Worm (Caenorhabditis elegans) whole organism, early embryonic: ENCODE data around the gene ZK250.2.
"Not testable (repeated sequence)": the region's sequence is repeated elsewhere in the genome, so short reads cannot be mapped to it uniquely, and the experiment has no call there.

ENCODE experiments used
- B0310.2 ChIP-seq: sonication (generic microtip); optimal IDR thresholded peaks from 2 replicates; lab custom pipeline; 2016; ENCODE audit warnings: mild to moderate bottlenecking, missing genetic modification characterization, missing compliant biosample characterization
- F13C5.2 ChIP-seq: sonication (generic microtip); optimal IDR thresholded peaks from 2 replicates; lab custom pipeline; 2017; ENCODE audit warnings: mild to moderate bottlenecking, missing genetic modification characterization, inconsistent platforms, missing compliant biosample characterization
- aly-1 ChIP-seq: sonication (generic microtip); optimal IDR thresholded peaks from 2 replicates; lab custom pipeline; 2016; ENCODE audit warnings: missing genetic modification characterization, missing compliant biosample characterization
- ama-1 ChIP-seq: fragments of 150-350 bp; optimal IDR thresholded peaks from 2 replicates; lab custom pipeline; 2014
- ceh-13 ChIP-seq: fragments of 200-800 bp; sonication (Bioruptor generic); optimal IDR thresholded peaks from 2 replicates; lab custom pipeline; 2018; ENCODE audit warnings: mild to moderate bottlenecking, missing genetic modification characterization, missing compliant biosample characterization
- ceh-36 ChIP-seq: sonication (generic microtip); optimal IDR thresholded peaks from 2 replicates; lab custom pipeline; 2016; ENCODE audit warnings: missing genetic modification characterization, inconsistent platforms, missing compliant biosample characterization
- ets-7 ChIP-seq: sonication (generic microtip); optimal IDR thresholded peaks from 2 replicates; lab custom pipeline; 2016; ENCODE audit warnings: missing genotype, missing genetic modification characterization, missing compliant biosample characterization
- flt-1 ChIP-seq: fragments of 200-800 bp; sonication (Bioruptor generic); IDR thresholded peaks from 2 replicates; pipeline ENCODE4 v1.3.6; 2022; ENCODE audit warnings: missing genetic modification characterization, missing compliant biosample characterization
- hmbx-1 ChIP-seq: sonication (generic microtip); optimal IDR thresholded peaks from 2 replicates; lab custom pipeline; 2016; ENCODE audit warnings: mild to moderate bottlenecking, missing genetic modification characterization, missing compliant biosample characterization
- hmg-4 ChIP-seq: fragments of 200-800 bp; sonication (Bioruptor generic); optimal IDR thresholded peaks from 2 replicates; lab custom pipeline; 2018; ENCODE audit warnings: mild to moderate bottlenecking, missing genetic modification characterization, missing compliant biosample characterization
- hnd-1 ChIP-seq: sonication (generic microtip); optimal IDR thresholded peaks from 2 replicates; lab custom pipeline; 2016; ENCODE audit warnings: missing genetic modification characterization, missing compliant biosample characterization
- pes-1 ChIP-seq: fragments of 200-800 bp; sonication (Bioruptor generic); IDR thresholded peaks from 2 replicates; pipeline ENCODE4 v1.3.6; 2022; ENCODE audit warnings: missing genetic modification reagents, missing genetic modification characterization, missing compliant biosample characterization
- scrt-1 ChIP-seq: fragments of 200-800 bp; sonication (Bioruptor generic); IDR thresholded peaks from 2 replicates; pipeline ENCODE4 v1.3.6; 2022; ENCODE audit warnings: missing genetic modification characterization, missing compliant biosample characterization
- sea-1 ChIP-seq: fragments of 200-800 bp; sonication (Bioruptor generic); conservative IDR thresholded peaks from 2 replicates; pipeline ENCODE4 v1.3.6; 2022; ENCODE audit warnings: missing genetic modification characterization, missing compliant biosample characterization
- tbx-11 ChIP-seq: fragments of 200-800 bp; sonication (Bioruptor generic); IDR thresholded peaks from 2 replicates; pipeline ENCODE4 v1.3.6; 2022; ENCODE audit warnings: missing genetic modification characterization, missing compliant biosample characterization
- tbx-37 ChIP-seq: fragments of 200-800 bp; sonication (Bioruptor generic); conservative IDR thresholded peaks from 2 replicates; pipeline ENCODE4 v1.3.6; 2022; ENCODE audit warnings: missing genetic modification reagents, missing genetic modification characterization, missing compliant biosample characterization
- tra-4 ChIP-seq: sonication (generic microtip); optimal IDR thresholded peaks from 2 replicates; lab custom pipeline; 2017; ENCODE audit warnings: missing genetic modification characterization, missing compliant biosample characterization

The ZK250.2 gene

DNA sequence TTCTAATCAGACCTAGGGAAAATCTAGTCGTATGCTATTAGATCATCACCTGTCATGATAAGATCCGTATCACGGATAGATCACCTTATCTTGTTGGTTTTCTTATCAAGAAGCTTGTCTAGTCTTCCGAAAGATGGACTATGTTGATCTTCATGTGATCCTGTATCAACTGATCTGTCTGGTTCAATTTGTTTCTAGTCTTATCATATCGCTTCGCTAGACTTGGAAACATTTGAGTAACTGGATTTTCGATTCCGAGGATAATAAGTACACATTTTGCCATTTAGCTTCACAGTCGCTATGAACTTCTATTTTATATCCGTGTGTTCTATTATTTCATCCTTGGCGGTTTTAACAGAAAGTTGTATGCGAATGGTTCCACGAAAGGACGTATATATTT, at the start of gene ZK250.2:
Gene ZK250.2 (plus strand): TSS at position 301 of the 400 bp plus-strand sequence.
- not testable (repeated sequence) for TF ChIP-seq tbx-37 (GFP tag; lab: Robert Waterston, UW); ama-1; scrt-1

DNA sequence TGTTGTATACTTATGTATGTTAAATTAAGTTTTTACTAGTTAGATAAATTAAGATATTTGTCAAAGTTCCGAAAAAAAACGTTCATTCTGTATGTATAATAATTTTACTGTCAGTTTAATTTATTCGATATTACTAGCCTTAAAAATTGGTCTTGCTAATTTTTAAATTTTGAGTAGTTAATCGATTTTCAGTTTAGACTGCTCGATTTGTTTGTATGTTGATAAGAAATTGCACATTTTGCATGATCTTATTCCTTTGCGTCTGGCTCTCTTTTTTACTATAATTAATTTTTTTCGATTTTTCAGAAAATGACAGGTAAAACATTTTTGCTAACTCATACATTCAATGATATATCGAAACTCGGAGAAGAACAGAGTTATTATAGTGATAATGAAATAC, 48.6 kb upstream of the ZK250.2 start, which contains the start of gene math-24:
Gene math-24 (plus strand): TSS at position 301 of the 400 bp plus-strand sequence.
- TF ChIP-seq B0310.2 (no peak), hmbx-1 (tag; lab: Kevin White, UChicago) (no peak), ama-1 (no peak), scrt-1 (no peak), hmg-4 (GFP tag; lab: Kevin White, UChicago) (no peak), F13C5.2 (no peak), ets-7 (no peak), ceh-36 (no peak), sea-1 (GFP tag; lab: Robert Waterston, UW) (no peak), tbx-11 (GFP tag; lab: Robert Waterston, UW) (no peak)

- TF ChIP-seq F13C5.2 (no peak), ets-7 (no peak), pes-1 (no peak), sea-1 (GFP tag; lab: Robert Waterston, UW) (no peak), hmbx-1 (tag; lab: Kevin White, UChicago) (no peak), scrt-1 (no peak), hnd-1 (tag; lab: Kevin White, UChicago) (no peak), tra-4 (no peak), ceh-36 (no peak), tbx-37 (GFP tag; lab: Robert Waterston, UW) (no peak), aly-1 (tag; lab: Kevin White, UChicago) (no peak), ceh-13 (GFP tag; lab: Kevin White, UChicago) (no peak), hmg-4 (GFP tag; lab: Kevin White, UChicago) (no peak), flt-1 (GFP tag; lab: Robert Waterston, UW) (no peak), ama-1 (no peak), B0310.2 (no peak), tbx-11 (GFP tag; lab: Robert Waterston, UW) (no peak)
Observed at ce11 chrII:1901981-1902380, 46.5 kb upstream of the ZK250.2 start, which contains the start of gene math-23. math-23 (plus strand) TSS chrII:1902281.

DNA sequence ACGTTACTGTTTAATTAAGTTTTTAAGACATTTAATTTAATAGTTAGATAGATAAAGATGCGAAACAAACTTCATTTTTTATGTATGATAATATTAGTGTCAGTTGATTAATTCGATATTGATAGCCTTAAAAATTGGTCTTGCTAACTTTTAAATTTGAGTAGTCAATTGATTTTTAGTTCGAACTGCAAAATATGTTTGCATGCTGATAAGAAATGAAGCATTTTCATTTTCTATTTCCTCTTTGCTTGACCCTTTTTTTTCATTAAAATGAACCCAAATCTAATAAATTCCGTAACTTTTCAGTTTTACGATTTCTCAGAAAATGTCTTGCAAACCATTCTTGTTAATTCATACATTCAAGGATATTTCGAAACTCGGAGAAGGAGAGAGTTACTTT, 43.4 kb upstream of the ZK250.2 start, which contains the start of gene math-22:
Gene math-22 (plus strand): TSS at position 301 of the 400 bp plus-strand sequence.
- no peak for TF ChIP-seq hmbx-1 (tag; lab: Kevin White, UChicago)

DNA sequence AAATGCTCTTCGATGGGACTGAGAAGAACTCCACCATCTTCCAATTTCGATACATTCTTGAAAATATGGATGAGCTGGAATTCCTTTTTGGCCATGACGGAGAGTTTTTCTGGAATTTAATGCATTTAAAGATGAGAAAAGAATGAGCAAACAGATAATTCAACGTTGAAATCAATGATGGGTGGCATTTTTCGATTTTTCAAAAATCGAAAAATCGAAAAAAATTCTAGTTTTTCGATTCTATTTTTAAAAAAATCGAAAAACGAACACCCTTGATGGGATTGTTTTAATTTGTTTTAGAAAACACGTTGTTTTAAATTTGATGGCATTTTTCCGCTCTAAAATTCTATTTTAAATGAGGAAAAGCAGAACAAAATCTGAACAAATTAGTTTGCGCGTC, 35.8 kb upstream of the ZK250.2 start, which contains the start of gene math-31:
Gene math-31 (minus strand): TSS at position 101 of the 400 bp plus-strand sequence.
- TF ChIP-seq aly-1 (tag; lab: Kevin White, UChicago), result no peak
- no peak for TF ChIP-seq F13C5.2
- TF ChIP-seq hmg-4 (GFP tag; lab: Kevin White, UChicago), result no peak
- TF ChIP-seq flt-1 (GFP tag; lab: Robert Waterston, UW), result no peak
- TF ChIP-seq ceh-36, result no peak
- no peak for TF ChIP-seq pes-1
- TF ChIP-seq scrt-1, result no peak
- TF ChIP-seq tbx-37 (GFP tag; lab: Robert Waterston, UW), result no peak
- TF ChIP-seq tra-4, result no peak
- TF ChIP-seq tbx-11 (GFP tag; lab: Robert Waterston, UW), result no peak
- TF ChIP-seq hnd-1 (tag; lab: Kevin White, UChicago), result no peak

- TF ChIP-seq hmg-4 (GFP tag; lab: Kevin White, UChicago), result no peak
Observed at ce11 chrII:1917862-1918261, 30.6 kb upstream of the ZK250.2 start, which contains the start of gene bath-4. bath-4 (minus strand) TSS chrII:1917962.

DNA sequence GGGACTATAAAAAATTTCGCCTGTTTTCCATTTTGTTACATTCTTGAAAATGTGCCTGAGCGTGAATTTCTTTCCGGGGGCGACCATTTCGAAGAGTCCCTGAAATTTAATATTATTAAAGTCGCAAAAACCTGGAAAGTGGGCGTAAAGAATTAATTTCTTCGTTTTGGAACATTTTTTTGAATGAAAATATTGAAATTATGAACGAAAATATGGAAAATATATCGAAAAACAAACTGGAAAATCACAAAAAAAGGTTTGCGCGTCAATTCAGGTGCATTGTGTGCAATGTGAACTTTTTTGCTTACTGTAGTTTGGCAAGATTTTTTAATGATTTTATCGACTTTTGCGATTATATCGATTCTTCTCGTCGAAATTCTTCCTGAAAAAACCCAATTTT, 27.5 kb upstream of the ZK250.2 start, which contains the start of gene bath-7:
Gene bath-7 (minus strand): TSS at position 101 of the 400 bp plus-strand sequence.
- TF ChIP-seq ceh-13 (GFP tag; lab: Kevin White, UChicago) (no peak), ceh-36 (no peak), tra-4 (no peak), sea-1 (GFP tag; lab: Robert Waterston, UW) (no peak), F13C5.2 (no peak), tbx-11 (GFP tag; lab: Robert Waterston, UW) (no peak), hmg-4 (GFP tag; lab: Kevin White, UChicago) (no peak), tbx-37 (GFP tag; lab: Robert Waterston, UW) (no peak), hmbx-1 (tag; lab: Kevin White, UChicago) (no peak), B0310.2 (no peak), hnd-1 (tag; lab: Kevin White, UChicago) (no peak), scrt-1 (no peak), ama-1 (no peak), ets-7 (no peak), flt-1 (GFP tag; lab: Robert Waterston, UW) (no peak), aly-1 (tag; lab: Kevin White, UChicago) (no peak), pes-1 (no peak)

DNA sequence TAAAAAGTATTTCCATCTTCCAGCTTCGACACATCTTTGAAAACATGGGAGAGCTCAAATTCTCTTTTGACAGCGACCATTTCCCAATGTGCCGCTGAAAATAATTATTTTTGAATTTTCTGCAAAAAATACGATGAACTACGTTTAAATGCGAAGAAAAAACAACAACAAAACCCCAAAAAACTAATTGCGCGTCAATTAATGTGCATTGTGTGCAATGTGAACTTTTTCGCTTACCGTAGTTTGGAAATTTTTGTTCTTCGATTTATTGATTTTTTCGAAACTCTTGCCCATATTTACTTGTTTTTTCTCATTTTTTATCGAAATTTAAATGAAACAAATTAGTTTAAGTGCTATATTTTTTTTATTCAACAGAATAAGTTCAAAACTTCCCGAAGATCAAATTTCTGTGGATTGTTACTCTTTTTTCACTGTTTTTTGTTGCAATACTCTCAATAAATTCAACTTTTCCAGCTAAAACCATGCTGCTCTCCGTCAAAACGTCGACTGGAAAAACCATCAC, 25.8 kb upstream of the ZK250.2 start, which contains the start of the genes bath-2 and F52C6.4:
Gene bath-2 (minus strand): TSS at position 101 of the 523 bp plus-strand sequence.
Gene F52C6.4 (plus strand): TSS at position 473 of the 523 bp plus-strand sequence.
- no peak for TF ChIP-seq ets-7
- TF ChIP-seq tbx-11 (GFP tag; lab: Robert Waterston, UW), result no peak
- TF ChIP-seq scrt-1, result no peak
- no peak for TF ChIP-seq F13C5.2
- no peak for TF ChIP-seq aly-1 (tag; lab: Kevin White, UChicago)
- TF ChIP-seq hmg-4 (GFP tag; lab: Kevin White, UChicago), result no peak
- no peak for TF ChIP-seq tbx-37 (GFP tag; lab: Robert Waterston, UW)
- no peak for TF ChIP-seq tra-4
- no peak for TF ChIP-seq flt-1 (GFP tag; lab: Robert Waterston, UW)
- TF ChIP-seq ama-1, result no peak
- TF ChIP-seq hmbx-1 (tag; lab: Kevin White, UChicago), result no peak
- no peak for TF ChIP-seq ceh-13 (GFP tag; lab: Kevin White, UChicago)
- TF ChIP-seq ceh-36, result no peak
- no peak for TF ChIP-seq pes-1
